Worm (Caenorhabditis elegans): ENCODE data around the gene Y40H7A.11.

Y40H7A.11 gene

DNA sequence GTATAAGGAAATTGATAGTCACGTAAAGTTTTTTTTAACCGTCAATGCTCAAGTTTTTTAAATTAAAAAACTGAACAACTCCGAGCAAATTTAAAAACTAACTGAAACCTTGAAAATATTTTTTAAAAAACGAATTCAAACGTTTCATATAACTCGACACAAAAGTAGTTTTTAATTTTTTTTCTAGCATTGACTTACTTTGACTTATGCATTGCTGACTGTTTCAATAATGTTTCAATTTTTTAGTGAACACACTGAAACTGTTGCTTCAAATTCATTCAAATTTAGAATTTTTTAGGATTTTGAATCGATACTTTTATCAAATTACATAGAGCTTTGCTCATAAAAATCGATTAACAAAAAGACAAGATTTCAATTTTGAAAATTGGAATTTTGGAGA lies 9.7 kb downstream of the Y40H7A.11 start:
- no peak for TF ChIP-seq cog-1 (tag; optimal IDR thresholded peaks at IDR 0.05)
- no peak for TF ChIP-seq ztf-29 (GFP tag; IDR thresholded peaks at IDR 0.05)
- TF ChIP-seq ref-1 (GFP tag; conservative IDR thresholded peaks at IDR 0.05) = no peak
- TF ChIP-seq ztf-23 (GFP tag; IDR thresholded peaks at IDR 0.05) = no peak
- no peak for TF ChIP-seq med-1 (GFP tag; optimal IDR thresholded peaks at IDR 0.05; ENCODE audit: insufficient read depth)
- no peak for TF ChIP-seq klf-2 (GFP tag; conservative IDR thresholded peaks at IDR 0.05)
- TF ChIP-seq flt-1 (GFP tag; IDR thresholded peaks at IDR 0.05) = no peak
- no peak for TF ChIP-seq tab-1 (GFP tag; IDR thresholded peaks at IDR 0.05)
- TF ChIP-seq T22C8.4 (GFP tag; IDR thresholded peaks at IDR 0.05) = no peak

DNA sequence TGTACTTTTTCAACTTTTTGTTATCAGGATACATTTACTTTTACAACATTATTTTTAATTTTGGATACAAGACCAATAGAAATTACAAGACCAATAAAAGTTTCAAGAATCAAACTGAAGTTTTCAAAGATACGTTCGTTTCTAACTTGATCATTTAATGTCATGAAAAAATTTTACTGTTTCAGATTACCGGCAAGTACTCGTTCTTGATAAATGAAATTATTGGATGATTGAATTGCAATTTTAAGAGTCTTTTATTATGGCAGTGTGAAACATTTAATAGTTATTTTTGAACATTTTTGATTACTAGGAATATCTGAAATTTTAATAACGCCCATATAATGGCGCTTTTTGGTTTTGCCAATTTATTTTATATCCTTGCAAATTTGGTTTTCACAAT lies 13.5 kb downstream of the Y40H7A.11 start:
- no peak for TF ChIP-seq T22C8.4 (GFP tag; IDR thresholded peaks at IDR 0.05)
- no peak for TF ChIP-seq klf-2 (GFP tag; conservative IDR thresholded peaks at IDR 0.05)
- TF ChIP-seq ref-1 (GFP tag; conservative IDR thresholded peaks at IDR 0.05) = no peak
- no peak for TF ChIP-seq tab-1 (GFP tag; IDR thresholded peaks at IDR 0.05)
- TF ChIP-seq ztf-23 (GFP tag; IDR thresholded peaks at IDR 0.05) = no peak
- TF ChIP-seq flt-1 (GFP tag; IDR thresholded peaks at IDR 0.05) = no peak
- TF ChIP-seq cog-1 (tag; optimal IDR thresholded peaks at IDR 0.05) = no peak
- no peak for TF ChIP-seq ztf-29 (GFP tag; IDR thresholded peaks at IDR 0.05)

DNA sequence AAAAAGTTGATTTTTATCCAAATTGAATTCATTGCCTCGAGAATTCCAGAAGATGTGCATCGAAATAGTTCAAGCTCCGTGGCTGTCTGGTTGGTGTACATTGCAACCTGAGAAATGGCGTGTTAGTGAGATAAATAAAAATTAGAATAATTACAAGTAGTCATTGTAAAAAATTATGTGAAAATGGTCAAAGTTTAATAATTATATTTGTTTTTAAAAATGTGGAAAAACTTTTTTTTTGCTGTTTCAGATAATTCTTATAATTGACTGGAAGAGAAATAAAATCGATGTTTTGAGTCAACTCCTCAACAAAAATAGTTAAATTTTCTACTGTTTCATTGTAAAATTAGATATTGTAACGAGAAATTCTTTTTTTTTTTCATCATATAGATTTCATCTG lies 17.2 kb downstream of the Y40H7A.11 start, which contains the start of gene sra-30:
Gene sra-30, minus strand, starts transcription at position 101 of the 400 bp plus-strand sequence.
- TF ChIP-seq med-1 (GFP tag; optimal IDR thresholded peaks at IDR 0.05; ENCODE audit: insufficient read depth) (no peak), ref-1 (GFP tag; conservative IDR thresholded peaks at IDR 0.05) (no peak), cog-1 (tag; optimal IDR thresholded peaks at IDR 0.05) (no peak)

DNA sequence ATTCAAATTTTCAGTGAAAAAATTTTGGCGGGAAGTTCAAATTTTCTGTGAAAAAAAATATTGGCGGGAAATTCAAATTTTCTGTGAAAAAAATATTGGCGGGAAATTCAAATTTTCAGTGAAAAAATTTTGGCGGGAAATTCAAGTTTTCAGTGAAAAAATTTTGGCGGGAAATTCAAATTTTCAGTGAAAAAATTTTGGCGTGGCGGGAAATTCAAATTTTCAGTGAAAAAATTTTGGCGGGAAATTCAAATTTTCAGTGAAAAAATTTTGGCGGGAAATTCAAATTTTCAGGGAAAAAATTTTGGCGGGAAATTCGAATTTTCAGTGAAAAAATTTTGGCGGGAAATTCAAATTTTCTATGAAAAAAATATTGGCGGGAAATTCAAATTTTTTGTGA lies 30.7 kb downstream of the Y40H7A.11 start:
- TF ChIP-seq flt-1 (GFP tag; IDR thresholded peaks at IDR 0.05) (peak; percentile 41), klf-2 (GFP tag; conservative IDR thresholded peaks at IDR 0.05) (peak; percentile 69), tab-1 (GFP tag; IDR thresholded peaks at IDR 0.05) (peak; percentile 75; the same call in 1 of the 2 replicates), ztf-23 (GFP tag; IDR thresholded peaks at IDR 0.05) (peak; percentile 80)

DNA sequence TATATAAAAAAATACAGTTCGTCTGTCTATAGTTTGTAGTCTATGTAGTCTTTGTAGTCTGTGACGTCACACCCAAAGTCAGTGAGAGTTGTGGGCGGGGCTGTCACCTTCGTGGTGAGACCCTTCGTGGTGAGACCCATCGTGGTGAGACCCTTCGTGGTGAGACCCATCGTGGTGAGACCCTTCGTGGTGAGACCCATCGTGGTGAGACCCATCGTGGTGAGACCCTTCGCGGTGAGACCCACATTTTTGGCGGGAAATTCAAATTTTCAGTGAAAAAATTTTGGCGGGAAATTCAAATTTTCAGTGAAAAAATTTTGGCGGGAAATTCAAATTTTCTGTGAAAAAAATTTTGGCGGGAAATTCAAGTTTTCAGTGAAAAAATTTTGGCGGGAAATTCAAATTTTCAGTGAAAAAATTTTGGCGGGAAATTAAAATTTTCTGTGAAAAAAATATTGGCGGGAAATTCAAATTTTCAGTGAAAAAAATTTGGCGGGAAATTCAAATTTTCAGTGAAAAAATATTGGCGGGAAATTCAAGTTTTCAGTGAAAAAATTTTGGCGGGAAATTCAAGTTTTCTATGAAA lies 31.8 kb downstream of the Y40H7A.11 start:
- TF ChIP-seq klf-2 (GFP tag; conservative IDR thresholded peaks at IDR 0.05) = 0 out of 2 replicates have a peak, but pooled peaks have one; percentile 70

DNA sequence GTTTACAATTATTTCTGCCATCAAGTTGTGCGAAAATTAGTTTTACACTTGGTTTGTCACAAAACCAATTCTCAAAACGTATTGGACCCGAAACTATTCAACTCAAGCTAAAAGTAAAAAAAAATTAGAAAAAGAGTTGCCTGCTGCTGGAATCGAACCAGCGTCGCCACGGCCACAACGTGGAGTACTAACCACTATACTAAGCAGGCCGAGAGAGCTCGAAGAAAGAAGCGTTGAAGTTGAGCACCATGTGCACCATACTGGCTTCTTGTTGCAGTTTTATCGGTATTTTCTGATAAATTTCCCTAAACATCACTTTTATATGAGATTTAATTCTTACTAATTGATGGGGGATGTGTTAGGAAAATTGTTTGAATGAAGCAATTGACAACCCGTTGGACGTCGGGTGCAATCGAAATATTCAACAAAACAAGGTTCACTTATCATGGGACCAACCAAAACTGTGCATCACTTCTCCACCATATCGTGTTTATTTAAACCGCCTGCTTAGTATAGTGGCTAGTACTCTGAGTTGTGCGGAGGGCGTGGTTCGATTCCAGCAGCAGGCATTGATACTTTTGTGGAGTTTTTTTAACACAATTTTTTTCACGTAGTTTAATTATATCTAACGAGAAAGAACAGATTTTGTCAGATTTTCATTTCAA lies 32.5 kb downstream of the Y40H7A.11 start:
- TF ChIP-seq ztf-23 (GFP tag; IDR thresholded peaks at IDR 0.05) (no peak), ref-1 (GFP tag; conservative IDR thresholded peaks at IDR 0.05) (no peak), T22C8.4 (GFP tag; IDR thresholded peaks at IDR 0.05) (no peak), flt-1 (GFP tag; IDR thresholded peaks at IDR 0.05) (no peak), ztf-29 (GFP tag; IDR thresholded peaks at IDR 0.05) (no peak), tab-1 (GFP tag; IDR thresholded peaks at IDR 0.05) (no peak), klf-2 (GFP tag; conservative IDR thresholded peaks at IDR 0.05) (no peak), med-1 (GFP tag; optimal IDR thresholded peaks at IDR 0.05; ENCODE audit: insufficient read depth) (no peak), cog-1 (tag; optimal IDR thresholded peaks at IDR 0.05) (no peak)

DNA sequence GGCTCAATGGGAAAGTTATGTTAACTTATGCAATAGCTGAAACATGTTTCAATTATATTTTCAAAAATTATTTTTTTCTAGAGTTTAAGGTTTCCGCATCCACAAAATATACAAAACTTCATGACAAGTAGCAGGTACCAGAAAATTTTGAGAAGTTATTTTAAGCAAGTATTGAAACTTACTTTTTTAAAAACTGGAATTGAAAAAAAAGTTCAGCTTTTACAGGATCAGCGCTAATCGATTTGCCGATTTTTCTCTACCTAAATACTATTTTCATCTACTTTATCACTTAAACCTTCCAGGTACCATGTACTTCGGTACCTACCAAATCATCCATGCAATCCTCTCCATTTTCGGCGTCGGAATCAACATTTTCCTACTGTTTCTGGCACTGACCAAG lies 40.5 kb downstream of the Y40H7A.11 start, which contains the start of gene srd-23:
Gene srd-23, plus strand, starts transcription at position 301 of the 400 bp plus-strand sequence.
- TF ChIP-seq cog-1 (tag; optimal IDR thresholded peaks at IDR 0.05) (no peak), flt-1 (GFP tag; IDR thresholded peaks at IDR 0.05) (no peak), tab-1 (GFP tag; IDR thresholded peaks at IDR 0.05) (no peak), ztf-23 (GFP tag; IDR thresholded peaks at IDR 0.05) (no peak), klf-2 (GFP tag; conservative IDR thresholded peaks at IDR 0.05) (no peak), ztf-29 (GFP tag; IDR thresholded peaks at IDR 0.05) (no peak), ref-1 (GFP tag; conservative IDR thresholded peaks at IDR 0.05) (no peak), T22C8.4 (GFP tag; IDR thresholded peaks at IDR 0.05) (no peak)

DNA sequence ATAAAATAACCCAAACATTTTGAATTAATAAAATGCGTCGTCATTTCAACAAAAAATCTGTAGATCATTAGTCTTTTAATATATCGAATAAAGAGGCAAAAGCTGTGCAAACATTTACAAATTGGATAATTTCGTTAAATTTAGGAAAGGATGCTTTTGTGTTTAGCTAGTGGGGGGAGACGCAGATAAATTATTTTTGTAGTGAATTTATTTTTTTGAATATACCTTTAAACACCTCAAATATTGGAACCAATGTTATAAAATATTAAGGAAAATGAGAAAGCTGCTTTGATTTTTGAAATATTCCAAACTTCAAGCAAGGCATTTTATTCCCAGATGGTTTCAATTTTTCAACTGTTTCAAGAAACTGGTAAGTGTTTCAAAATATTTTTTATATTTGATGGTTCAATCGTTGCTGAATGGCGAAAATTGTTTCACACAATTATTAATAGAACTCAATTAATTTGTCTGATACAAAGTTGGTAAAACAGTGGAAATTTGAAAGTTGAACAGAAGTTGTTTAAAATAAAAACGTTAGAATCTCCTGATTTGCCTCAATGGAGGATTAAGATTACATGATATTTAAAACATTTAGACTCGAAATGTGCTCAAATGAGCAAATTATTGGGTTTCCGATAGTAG lies 44.5 kb downstream of the Y40H7A.11 start, which contains the start of gene Y40H7A.4:
Gene Y40H7A.4, minus strand, starts transcription at position 51 of the 642 bp plus-strand sequence.
- TF ChIP-seq ref-1 (GFP tag; conservative IDR thresholded peaks at IDR 0.05) (no peak), ztf-23 (GFP tag; IDR thresholded peaks at IDR 0.05) (no peak), med-1 (GFP tag; optimal IDR thresholded peaks at IDR 0.05; ENCODE audit: insufficient read depth) (no peak), cog-1 (tag; optimal IDR thresholded peaks at IDR 0.05) (no peak), ztf-29 (GFP tag; IDR thresholded peaks at IDR 0.05) (no peak), klf-2 (GFP tag; conservative IDR thresholded peaks at IDR 0.05) (no peak), flt-1 (GFP tag; IDR thresholded peaks at IDR 0.05) (no peak), T22C8.4 (GFP tag; IDR thresholded peaks at IDR 0.05) (no peak), tab-1 (GFP tag; IDR thresholded peaks at IDR 0.05) (no peak)
